Fruit fly (Drosophila melanogaster) whole organism, prepupa: Measurements from ENCODE around the gene CG31807.

Experiments
- Blimp-1 ChIP-seq: fragments of 200-800 bp; sonication (Bioruptor generic); optimal IDR thresholded peaks from 3 replicates; lab custom pipeline; 2017; ENCODE audit warnings: missing biosample characterization, missing genetic modification characterization, mild to moderate bottlenecking, moderate library complexity, missing genetic modification reagents
- CG10669 ChIP-seq: fragments of 200-800 bp; sonication (Bioruptor generic); optimal IDR thresholded peaks from 3 replicates; lab custom pipeline; 2018; ENCODE audit warnings: missing biosample characterization, mild to moderate bottlenecking, missing genetic modification characterization, moderate library complexity
- CG11762 ChIP-seq: fragments of 200-800 bp; sonication (Bioruptor generic); optimal IDR thresholded peaks from 3 replicates; lab custom pipeline; 2016; ENCODE audit warnings: missing biosample characterization, missing genetic modification characterization; ENCODE audit not compliant: insufficient read depth
- CG11902 ChIP-seq: fragments of 200-800 bp; sonication (Bioruptor generic); optimal IDR thresholded peaks from 3 replicates; lab custom pipeline; 2016; ENCODE audit warnings: missing biosample characterization, missing genetic modification characterization
- CG15336 ChIP-seq: fragments of 200-800 bp; sonication (Bioruptor generic); IDR thresholded peaks from 2 replicates; pipeline ENCODE4 v1.3.6; 2022; ENCODE audit warnings: missing biosample characterization, missing genetic modification characterization
- CG16779 ChIP-seq: fragments of 200-800 bp; sonication (Bioruptor generic); optimal IDR thresholded peaks from 3 replicates; lab custom pipeline; 2017; ENCODE audit warnings: missing biosample characterization, mild to moderate bottlenecking, missing genetic modification characterization
- CG31627 ChIP-seq: fragments of 200-800 bp; sonication (Bioruptor generic); optimal IDR thresholded peaks from 3 replicates; lab custom pipeline; 2016; ENCODE audit warnings: missing biosample characterization, missing genetic modification characterization
- CG32006 ChIP-seq: fragments of 200-800 bp; sonication (Bioruptor generic); optimal IDR thresholded peaks from 3 replicates; lab custom pipeline; 2017; ENCODE audit warnings: missing biosample characterization, mild to moderate bottlenecking, missing genetic modification characterization
- CG4318 ChIP-seq: fragments of 200-800 bp; sonication (Bioruptor generic); optimal IDR thresholded peaks from 3 replicates; lab custom pipeline; 2017; ENCODE audit warnings: missing biosample characterization, mild to moderate bottlenecking, missing genetic modification characterization
- CG6163 ChIP-seq: fragments of 200-800 bp; sonication (Bioruptor generic); IDR thresholded peaks from 3 replicates; pipeline ENCODE4 v1.3.6; 2022; ENCODE audit warnings: missing biosample characterization, missing genetic modification characterization
- CG6276 ChIP-seq: fragments of 200-800 bp; sonication (Bioruptor generic); optimal IDR thresholded peaks from 2 replicates; lab custom pipeline; 2017; ENCODE audit warnings: missing biosample characterization, mild to moderate bottlenecking, missing genetic modification characterization
- CG6792 ChIP-seq: fragments of 200-800 bp; sonication (Bioruptor generic); optimal IDR thresholded peaks from 3 replicates; lab custom pipeline; 2016; ENCODE audit warnings: missing biosample characterization, missing genetic modification characterization
- CG6808 ChIP-seq: fragments of 200-800 bp; sonication (Bioruptor generic); optimal IDR thresholded peaks from 3 replicates; lab custom pipeline; 2017; ENCODE audit warnings: missing biosample characterization, missing genetic modification characterization, mild to moderate bottlenecking, moderate library complexity, missing genetic modification reagents
- CG6854 ChIP-seq: fragments of 200-800 bp; sonication (Bioruptor generic); optimal IDR thresholded peaks from 2 replicates; lab custom pipeline; 2017; ENCODE audit warnings: missing biosample characterization, mild to moderate bottlenecking, missing genetic modification characterization
- CG8119 ChIP-seq: fragments of 200-800 bp; sonication (Bioruptor generic); IDR thresholded peaks from 3 replicates; pipeline ENCODE4 v1.3.6; 2022; ENCODE audit warnings: missing biosample characterization, missing genetic modification characterization
- CG8319 ChIP-seq: fragments of 200-800 bp; sonication (Bioruptor generic); optimal IDR thresholded peaks from 3 replicates; lab custom pipeline; 2016; ENCODE audit warnings: missing biosample characterization, missing genetic modification characterization
- CG8632 ChIP-seq: fragments of 200-800 bp; sonication (Bioruptor generic); optimal IDR thresholded peaks from 3 replicates; lab custom pipeline; 2016; ENCODE audit warnings: missing biosample characterization, missing genetic modification characterization
- CG9139 ChIP-seq: fragments of 200-800 bp; sonication (Bioruptor generic); optimal IDR thresholded peaks from 3 replicates; lab custom pipeline; 2017; ENCODE audit warnings: missing biosample characterization, mild to moderate bottlenecking, missing genetic modification characterization
- Eip75B ChIP-seq: fragments of 200-800 bp; sonication (Bioruptor generic); optimal IDR thresholded peaks from 3 replicates; lab custom pipeline; 2016; ENCODE audit warnings: missing biosample characterization, missing genetic modification characterization
- Eip78C ChIP-seq: fragments of 200-800 bp; sonication (Bioruptor generic); peaks from one replicate; lab custom pipeline; 2016; ENCODE audit warnings: missing biosample characterization, missing genetic modification characterization
- Ets21C ChIP-seq: fragments of 200-800 bp; sonication (Bioruptor generic); optimal IDR thresholded peaks from 3 replicates; lab custom pipeline; 2016; ENCODE audit warnings: missing biosample characterization, missing genetic modification characterization
- Ets96B ChIP-seq: fragments of 200-800 bp; optimal IDR thresholded peaks from 2 replicates; lab custom pipeline; 2019; ENCODE audit warnings: missing biosample characterization, mild to moderate bottlenecking, missing genetic modification characterization, moderate library complexity
- Hr38 ChIP-seq: sonication (Bioruptor generic); optimal IDR thresholded peaks from 2 replicates; lab custom pipeline; 2016; ENCODE audit warnings: missing biosample characterization, missing genetic modification characterization
- Hr39 ChIP-seq: fragments of 200-800 bp; sonication (Bioruptor generic); optimal IDR thresholded peaks from 2 replicates; lab custom pipeline; 2016; ENCODE audit warnings: missing biosample characterization, missing genetic modification characterization
- Lpt ChIP-seq: fragments of 200-800 bp; sonication (Bioruptor generic); optimal IDR thresholded peaks from 3 replicates; lab custom pipeline; 2016; ENCODE audit warnings: missing biosample characterization, missing genetic modification characterization
- Met ChIP-seq: fragments of 200-800 bp; sonication (Bioruptor generic); optimal IDR thresholded peaks from 3 replicates; lab custom pipeline; 2016; ENCODE audit warnings: missing biosample characterization, missing genetic modification characterization
- Smox ChIP-seq: fragments of 200-800 bp; sonication (Bioruptor generic); optimal IDR thresholded peaks from 3 replicates; lab custom pipeline; 2016; ENCODE audit warnings: missing biosample characterization, missing genetic modification characterization
- Sox102F ChIP-seq: fragments of 200-800 bp; sonication (Bioruptor generic); optimal IDR thresholded peaks from 2 replicates; lab custom pipeline; 2016; ENCODE audit warnings: missing biosample characterization, mild to moderate bottlenecking, missing genetic modification characterization
- Sox15 ChIP-seq: fragments of 200-800 bp; sonication (Bioruptor generic); optimal IDR thresholded peaks from 3 replicates; lab custom pipeline; 2016; ENCODE audit warnings: missing biosample characterization, missing genetic modification characterization
- achi ChIP-seq: fragments of 200-800 bp; sonication (Bioruptor generic); optimal IDR thresholded peaks from 3 replicates; lab custom pipeline; 2016; ENCODE audit warnings: missing biosample characterization, missing genetic modification characterization
- acj6 ChIP-seq: fragments of 200-800 bp; sonication (Bioruptor generic); optimal IDR thresholded peaks from 3 replicates; lab custom pipeline; 2016; ENCODE audit warnings: missing biosample characterization, missing genetic modification characterization
- dac ChIP-seq: fragments of 200-800 bp; sonication (Bioruptor generic); optimal IDR thresholded peaks from 2 replicates; lab custom pipeline; 2017; ENCODE audit warnings: missing biosample characterization, mild to moderate bottlenecking, missing genetic modification characterization
- dsx ChIP-seq: fragments of 200-800 bp; optimal IDR thresholded peaks from 3 replicates; lab custom pipeline; 2019; ENCODE audit warnings: missing biosample characterization, mild to moderate bottlenecking, missing genetic modification characterization, moderate library complexity; ENCODE audit not compliant: poor library complexity, severe bottlenecking
- eg ChIP-seq: fragments of 200-800 bp; sonication (Bioruptor generic); IDR thresholded peaks from 3 replicates; pipeline ENCODE4 v1.3.6; 2022; ENCODE audit warnings: missing biosample characterization, missing genetic modification characterization
- esn ChIP-seq: fragments of 200-800 bp; sonication (Bioruptor generic); optimal IDR thresholded peaks from 2 replicates; lab custom pipeline; 2016; ENCODE audit warnings: missing biosample characterization, mild to moderate bottlenecking, missing genetic modification characterization, moderate library complexity
- fd59A ChIP-seq: fragments of 200-800 bp; sonication (Bioruptor generic); optimal IDR thresholded peaks from 2 replicates; lab custom pipeline; 2017; ENCODE audit warnings: missing biosample characterization, mild to moderate bottlenecking, missing genetic modification characterization, missing genetic modification reagents
- fd85E ChIP-seq: fragments of 200-800 bp; sonication (Bioruptor generic); optimal IDR thresholded peaks from 3 replicates; lab custom pipeline; 2016; ENCODE audit warnings: missing biosample characterization, missing genetic modification characterization
- fkh ChIP-seq: fragments of 200-800 bp; sonication (Bioruptor generic); optimal IDR thresholded peaks from 3 replicates; lab custom pipeline; 2017; ENCODE audit warnings: missing biosample characterization, mild to moderate bottlenecking, missing genetic modification characterization, moderate library complexity
- net ChIP-seq: fragments of 200-800 bp; sonication (Bioruptor generic); optimal IDR thresholded peaks from 3 replicates; lab custom pipeline; 2016; ENCODE audit warnings: missing biosample characterization, missing genetic modification characterization
- pdm3 ChIP-seq: fragments of 200-800 bp; sonication (Bioruptor generic); optimal IDR thresholded peaks from 3 replicates; lab custom pipeline; 2016; ENCODE audit warnings: missing biosample characterization, missing genetic modification characterization
- spab ChIP-seq: fragments of 200-800 bp; sonication (Bioruptor generic); optimal IDR thresholded peaks from 2 replicates; lab custom pipeline; 2017; ENCODE audit warnings: missing biosample characterization, mild to moderate bottlenecking, missing genetic modification characterization, missing genetic modification reagents
- ss ChIP-seq, 2 experiments: fragments of 200-800 bp; sonication (Bioruptor generic); optimal IDR thresholded peaks; 2 replicates in 1 of 2; 3 replicates in 1 of 2; lab custom pipeline; 2017 to 2018; ENCODE audit warnings: mild to moderate bottlenecking in 2 of 2, missing biosample characterization in 2 of 2, missing genetic modification characterization in 2 of 2, moderate library complexity in 1 of 2
- svp ChIP-seq: fragments of 200-800 bp; sonication (Bioruptor generic); peaks from one replicate; lab custom pipeline; 2016; ENCODE audit warnings: missing biosample characterization, missing genetic modification characterization
- topi ChIP-seq: fragments of 200-800 bp; sonication (Bioruptor generic); optimal IDR thresholded peaks from 3 replicates; lab custom pipeline; 2016; ENCODE audit warnings: missing biosample characterization, missing genetic modification characterization
- vri ChIP-seq: fragments of 200-800 bp; sonication (Bioruptor generic); optimal IDR thresholded peaks from 3 replicates; lab custom pipeline; 2016; ENCODE audit warnings: missing biosample characterization, mild to moderate bottlenecking, missing genetic modification characterization

The CG31807 gene

dm6 chr2L:16647773-16648172 lies 36.0 kb downstream of the CG31807 start (continued):
- TF ChIP-seq CG10669 (GFP tag; lab: Kevin White, UChicago) (peak; percentile 37), Eip78C (GFP tag; lab: Kevin White, UChicago) (peak; percentile 84), CG6854 (no peak), topi (GFP tag; lab: Kevin White, UChicago) (peak; percentile 44), ss (GFP tag; optimal IDR thresholded peaks at IDR 0.05; lab: Kevin White, UChicago) (peak in 1 of 2 experiments; percentile 1), spab (GFP tag; lab: Kevin White, UChicago) (peak; percentile 27), Met (GFP tag; lab: Kevin White, UChicago) (peak; percentile 52), Ets96B (peak; percentile 48), eg (GFP tag; lab: Robert Waterston, UW) (peak; percentile 62; the same call in 2 of the 3 replicates), CG4318 (GFP tag; lab: Kevin White, UChicago) (peak; percentile 30), Sox15 (GFP tag; lab: Kevin White, UChicago) (no peak), CG11902 (no peak), CG8319 (GFP tag; lab: Kevin White, UChicago) (no peak), svp (peak; percentile 64), pdm3 (GFP tag; lab: Kevin White, UChicago) (peak; percentile 46), dac (GFP tag; lab: Kevin White, UChicago) (no peak), CG15336 (GFP tag; lab: Robert Waterston, UW) (peak; percentile 65), Lpt (no peak), net (GFP tag; lab: Kevin White, UChicago) (no peak), CG6792 (peak; percentile 22), Hr38 (GFP tag; lab: Kevin White, UChicago) (no peak), CG16779 (tag; lab: Kevin White, UChicago) (no peak), fkh (no peak), CG6163 (peak; percentile 48; the same call in 1 of the 3 replicates), CG31627 (GFP tag; lab: Kevin White, UChicago) (peak; percentile 11), CG8119 (GFP tag; lab: Robert Waterston, UW) (peak; percentile 66; the same call in 2 of the 3 replicates), Blimp-1 (no peak), CG6276 (GFP tag; lab: Kevin White, UChicago) (peak; percentile 38), CG8632 (GFP tag; lab: Kevin White, UChicago) (peak; percentile 21), Ets21C (GFP tag; lab: Kevin White, UChicago) (no peak), fd59A (peak; percentile 30)

DNA sequence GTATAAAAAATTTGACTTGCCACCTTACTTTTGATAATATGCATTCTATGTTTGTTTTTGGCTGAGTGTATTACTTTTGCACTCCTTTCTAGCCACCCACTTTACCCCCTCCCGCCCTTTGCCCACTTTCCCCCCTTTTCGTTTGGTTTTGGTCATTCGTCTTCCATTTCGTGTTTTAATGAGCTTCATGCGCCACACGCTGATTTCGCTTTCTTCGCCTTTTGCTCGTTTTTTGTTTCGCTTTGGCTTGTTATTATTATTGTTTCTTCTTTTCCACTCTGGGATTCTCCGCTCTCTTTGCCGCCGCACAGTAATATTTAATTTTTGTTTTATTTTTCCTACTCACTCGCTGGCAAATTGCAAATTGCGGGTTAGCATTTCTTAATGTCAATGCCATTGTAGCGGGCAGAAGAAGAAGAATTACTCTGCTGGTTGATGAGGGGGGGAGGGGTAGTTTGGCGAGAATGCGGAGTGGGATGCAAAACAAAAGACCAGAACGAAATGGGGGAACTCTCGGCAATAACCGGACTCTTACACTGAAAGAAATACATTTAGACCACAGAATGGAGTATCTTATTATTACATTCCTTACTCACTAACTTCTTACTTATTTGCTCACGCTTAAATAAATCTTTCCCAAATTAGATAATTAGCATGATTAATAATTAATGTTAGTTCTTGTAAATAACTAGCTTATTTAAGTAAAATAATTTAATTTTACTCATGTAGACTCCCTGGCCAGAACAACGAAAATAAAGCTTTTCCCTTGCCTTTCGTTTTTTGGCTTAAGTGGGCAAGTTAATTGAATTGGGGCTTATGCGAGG lies 38.1 kb downstream of the CG31807 start:
- TF ChIP-seq CG15336 (GFP tag; lab: Robert Waterston, UW) = 0 out of 2 replicates have a peak, but pooled peaks have one; percentile 8
- peak; percentile 73 for TF ChIP-seq svp
- no peak for TF ChIP-seq Sox102F (GFP tag; lab: Kevin White, UChicago)
- peak; percentile 79 for TF ChIP-seq Eip78C (GFP tag; lab: Kevin White, UChicago)
- TF ChIP-seq Ets21C (GFP tag; lab: Kevin White, UChicago) = no peak
- peak; percentile 2 for TF ChIP-seq Eip75B (GFP tag; lab: Kevin White, UChicago)
- TF ChIP-seq CG32006 (GFP tag; lab: Kevin White, UChicago) = peak; percentile 40
- peak; percentile 40 for TF ChIP-seq Blimp-1
- TF ChIP-seq CG11902 = no peak
- no peak for TF ChIP-seq dac (GFP tag; lab: Kevin White, UChicago)
- no peak for TF ChIP-seq dsx (GFP tag; lab: Kevin White, UChicago)
- TF ChIP-seq CG16779 (tag; lab: Kevin White, UChicago) = no peak
- TF ChIP-seq fd59A = no peak
- TF ChIP-seq spab (GFP tag; lab: Kevin White, UChicago) = no peak
- peak; percentile 0 for TF ChIP-seq achi
- TF ChIP-seq ss (GFP tag; optimal IDR thresholded peaks at IDR 0.05; lab: Kevin White, UChicago) = no peak
- no peak for TF ChIP-seq fd85E (GFP tag; lab: Kevin White, UChicago)
- TF ChIP-seq net (GFP tag; lab: Kevin White, UChicago) = no peak
- TF ChIP-seq Sox15 (GFP tag; lab: Kevin White, UChicago) = no peak
- TF ChIP-seq esn (GFP tag; lab: Kevin White, UChicago) = peak; percentile 49
- peak; percentile 19 for TF ChIP-seq Smox (GFP tag; lab: Kevin White, UChicago)
- no peak for TF ChIP-seq Hr38 (GFP tag; lab: Kevin White, UChicago)
- no peak for TF ChIP-seq CG8319 (GFP tag; lab: Kevin White, UChicago)
- no peak for TF ChIP-seq CG6808 (GFP tag; lab: Kevin White, UChicago)
- no peak for TF ChIP-seq CG11762 (GFP tag; lab: Kevin White, UChicago)
- peak; percentile 20 for TF ChIP-seq Met (GFP tag; lab: Kevin White, UChicago)
- peak; percentile 26 for TF ChIP-seq acj6 (GFP tag; lab: Kevin White, UChicago)
- no peak for TF ChIP-seq CG31627 (GFP tag; lab: Kevin White, UChicago)
- no peak for TF ChIP-seq CG8632 (GFP tag; lab: Kevin White, UChicago)
- TF ChIP-seq CG9139 = no peak
- no peak for TF ChIP-seq CG6854
- peak; percentile 30 for TF ChIP-seq topi (GFP tag; lab: Kevin White, UChicago)
- TF ChIP-seq vri (GFP tag; lab: Kevin White, UChicago) = no peak
- peak; percentile 4 for TF ChIP-seq Hr39 (GFP tag; lab: Kevin White, UChicago)
- no peak for TF ChIP-seq CG6276 (GFP tag; lab: Kevin White, UChicago)
